Worm (Caenorhabditis elegans) whole organism, late embryonic: ENCODE data around the gene F46C5.1.
A peak's percentile ranks its signal among the peaks of the same experiment; 100 is the strongest.

ENCODE experiments used
- C08G9.2 ChIP-seq: sonication (generic microtip); optimal IDR thresholded peaks from 2 replicates; lab custom pipeline; 2016; ENCODE audit warnings: mild to moderate bottlenecking, missing genetic modification characterization, moderate library complexity, missing compliant biosample characterization
- F13H6.1 ChIP-seq: sonication (generic microtip); optimal IDR thresholded peaks from 2 replicates; lab custom pipeline; 2016; ENCODE audit warnings: missing genetic modification characterization, missing compliant biosample characterization
- K09A11.1 ChIP-seq: sonication (generic microtip); optimal IDR thresholded peaks from 2 replicates; lab custom pipeline; 2017; ENCODE audit warnings: antibody characterized with exemption, mild to moderate bottlenecking, missing genetic modification characterization, missing compliant biosample characterization; ENCODE audit not compliant: insufficient read depth
- T23F11.4 ChIP-seq: fragments of 200-800 bp; sonication (Bioruptor generic); optimal IDR thresholded peaks from 2 replicates; lab custom pipeline; 2018; ENCODE audit warnings: mild to moderate bottlenecking, missing genetic modification characterization, missing compliant biosample characterization
- ama-1 ChIP-seq: fragments of 150-350 bp; optimal IDR thresholded peaks from 2 replicates; lab custom pipeline; 2014
- ceh-19 ChIP-seq: fragments of 200-800 bp; sonication (Bioruptor generic); optimal IDR thresholded peaks from 2 replicates; lab custom pipeline; 2018; ENCODE audit warnings: mild to moderate bottlenecking, missing genetic modification characterization, missing compliant biosample characterization
- ceh-2 ChIP-seq: sonication (generic microtip); optimal IDR thresholded peaks from 2 replicates; lab custom pipeline; 2016; ENCODE audit warnings: missing genotype, missing genetic modification characterization, missing compliant biosample characterization
- ceh-22 ChIP-seq: sonication (generic microtip); optimal IDR thresholded peaks from 2 replicates; lab custom pipeline; 2017; ENCODE audit warnings: missing biosample characterization, missing genetic modification characterization
- ceh-30 ChIP-seq: fragments of 150-350 bp; optimal IDR thresholded peaks from 2 replicates; lab custom pipeline; 2014; ENCODE audit warnings: missing biosample characterization, missing genetic modification characterization
- ceh-31 ChIP-seq: sonication (generic microtip); optimal IDR thresholded peaks from 2 replicates; lab custom pipeline; 2016; ENCODE audit warnings: missing genetic modification characterization, missing compliant biosample characterization
- ceh-45 ChIP-seq: fragments of 200-800 bp; sonication (Bioruptor generic); IDR thresholded peaks from 2 replicates; pipeline ENCODE4 v1.3.6; 2022; ENCODE audit warnings: missing genetic modification reagents, missing genetic modification characterization, missing compliant biosample characterization
- ceh-48 ChIP-seq: sonication (generic microtip); optimal IDR thresholded peaks from 2 replicates; lab custom pipeline; 2016; ENCODE audit warnings: missing genetic modification characterization, inconsistent platforms, missing compliant biosample characterization
- ceh-9 ChIP-seq: sonication (generic microtip); optimal IDR thresholded peaks from 2 replicates; lab custom pipeline; 2016; ENCODE audit warnings: mild to moderate bottlenecking, missing genetic modification characterization, inconsistent platforms, missing compliant biosample characterization
- dve-1 ChIP-seq: sonication (generic microtip); optimal IDR thresholded peaks from 2 replicates; lab custom pipeline; 2017; ENCODE audit warnings: antibody characterized with exemption, mild to moderate bottlenecking, missing genetic modification characterization, missing compliant biosample characterization
- elt-2 ChIP-seq: sonication (generic microtip); optimal IDR thresholded peaks from 2 replicates; lab custom pipeline; 2016; ENCODE audit warnings: missing genetic modification reagents, missing genetic modification characterization, missing compliant biosample characterization
- eyg-1 ChIP-seq: sonication (generic microtip); optimal IDR thresholded peaks from 2 replicates; lab custom pipeline; 2016; ENCODE audit warnings: missing genotype, missing genetic modification characterization, missing compliant biosample characterization
- fax-1 ChIP-seq: sonication (generic microtip); optimal IDR thresholded peaks from 2 replicates; lab custom pipeline; 2016; ENCODE audit warnings: missing genotype, missing genetic modification characterization, missing compliant biosample characterization
- fkh-10 ChIP-seq: fragments of 150-350 bp; optimal IDR thresholded peaks from 2 replicates; lab custom pipeline; 2014; ENCODE audit warnings: missing biosample characterization, missing genetic modification reagents, missing genetic modification characterization
- fkh-6 ChIP-seq: sonication (generic microtip); optimal IDR thresholded peaks from 2 replicates; lab custom pipeline; 2016; ENCODE audit warnings: missing genetic modification characterization, missing compliant biosample characterization
- hlh-13 ChIP-seq: fragments of 200-800 bp; sonication (Bioruptor generic); optimal IDR thresholded peaks from 2 replicates; lab custom pipeline; 2018; ENCODE audit warnings: mild to moderate bottlenecking, missing genetic modification characterization, missing compliant biosample characterization
- hlh-30 ChIP-seq: sonication (generic microtip); optimal IDR thresholded peaks from 2 replicates; lab custom pipeline; 2017; ENCODE audit warnings: antibody characterized with exemption, missing genetic modification characterization, missing compliant biosample characterization; ENCODE audit not compliant: insufficient read depth
- hlh-6 ChIP-seq: sonication (generic microtip); optimal IDR thresholded peaks from 2 replicates; lab custom pipeline; 2016; ENCODE audit warnings: missing genotype, missing genetic modification characterization, missing compliant biosample characterization
- lim-6 ChIP-seq: sonication (generic microtip); optimal IDR thresholded peaks from 2 replicates; lab custom pipeline; 2016; ENCODE audit warnings: missing genetic modification characterization, missing compliant biosample characterization
- lin-11 ChIP-seq: fragments of 200-800 bp; sonication (Bioruptor generic); optimal IDR thresholded peaks from 2 replicates; lab custom pipeline; 2018; ENCODE audit warnings: mild to moderate bottlenecking, missing genetic modification characterization, missing compliant biosample characterization
- mec-3 ChIP-seq: sonication (generic microtip); optimal IDR thresholded peaks from 2 replicates; lab custom pipeline; 2016; ENCODE audit warnings: borderline replicate concordance, missing genetic modification characterization, missing compliant biosample characterization
- nfya-1 ChIP-seq: sonication (generic microtip); optimal IDR thresholded peaks from 2 replicates; lab custom pipeline; 2017; ENCODE audit warnings: missing genetic modification characterization, mild to moderate bottlenecking, missing compliant biosample characterization, antibody characterized with exemption, moderate library complexity
- odd-2 ChIP-seq: sonication (generic microtip); optimal IDR thresholded peaks from 2 replicates; lab custom pipeline; 2017; ENCODE audit warnings: antibody characterized with exemption, mild to moderate bottlenecking, missing genetic modification characterization, missing compliant biosample characterization
- pat-9 ChIP-seq: fragments of 200-800 bp; sonication (Bioruptor generic); optimal IDR thresholded peaks from 2 replicates; lab custom pipeline; 2018; ENCODE audit warnings: mild to moderate bottlenecking, missing genetic modification characterization, moderate library complexity, missing compliant biosample characterization
- pha-2 ChIP-seq: sonication (generic microtip); optimal IDR thresholded peaks from 2 replicates; lab custom pipeline; 2017; ENCODE audit warnings: mild to moderate bottlenecking, missing genetic modification characterization, missing compliant biosample characterization
- rnt-1 ChIP-seq: sonication (generic microtip); optimal IDR thresholded peaks from 2 replicates; lab custom pipeline; 2016; ENCODE audit warnings: missing genetic modification characterization, missing compliant biosample characterization
- ttx-3 ChIP-seq: sonication (generic microtip); optimal IDR thresholded peaks from 2 replicates; lab custom pipeline; 2016; ENCODE audit warnings: missing genetic modification reagents, missing genetic modification characterization, missing compliant biosample characterization
- unc-55 ChIP-seq: sonication (generic microtip); optimal IDR thresholded peaks from 2 replicates; lab custom pipeline; 2017; ENCODE audit warnings: missing biosample characterization, missing genetic modification reagents, missing genetic modification characterization
- unc-86 ChIP-seq: sonication (generic microtip); optimal IDR thresholded peaks from 2 replicates; lab custom pipeline; 2016; ENCODE audit warnings: missing genetic modification characterization, missing compliant biosample characterization
- zip-5 ChIP-seq: sonication (generic microtip); optimal IDR thresholded peaks from 2 replicates; lab custom pipeline; 2016; ENCODE audit warnings: missing genetic modification characterization, missing compliant biosample characterization

The F46C5.1 gene

DNA sequence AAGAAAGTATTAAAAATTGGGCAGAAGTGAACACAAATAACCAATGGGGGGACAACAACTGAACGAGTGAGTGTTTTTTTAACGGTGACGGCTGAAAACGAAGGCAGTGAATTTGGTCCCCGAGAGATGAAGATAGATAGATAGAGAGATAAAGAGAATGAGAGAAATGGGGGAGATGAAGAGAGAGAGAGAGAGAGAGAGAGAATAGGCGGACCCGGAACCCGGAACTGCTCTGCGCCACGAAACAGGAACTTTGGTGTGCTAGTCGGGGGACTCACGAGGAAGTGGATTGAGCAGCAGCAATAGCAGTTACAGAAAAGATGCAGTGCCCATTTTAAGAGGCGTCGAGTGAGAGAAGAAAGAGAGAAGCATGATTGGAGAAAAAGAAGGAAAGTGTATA, 24.6 kb downstream of the F46C5.1 start (continued):
- TF ChIP-seq dve-1 (tag; lab: Kevin White, UChicago) (no peak), ceh-9 (tag; lab: Kevin White, UChicago) (no peak)
- TF ChIP-seq, all 69 proteins: peak for 8

DNA sequence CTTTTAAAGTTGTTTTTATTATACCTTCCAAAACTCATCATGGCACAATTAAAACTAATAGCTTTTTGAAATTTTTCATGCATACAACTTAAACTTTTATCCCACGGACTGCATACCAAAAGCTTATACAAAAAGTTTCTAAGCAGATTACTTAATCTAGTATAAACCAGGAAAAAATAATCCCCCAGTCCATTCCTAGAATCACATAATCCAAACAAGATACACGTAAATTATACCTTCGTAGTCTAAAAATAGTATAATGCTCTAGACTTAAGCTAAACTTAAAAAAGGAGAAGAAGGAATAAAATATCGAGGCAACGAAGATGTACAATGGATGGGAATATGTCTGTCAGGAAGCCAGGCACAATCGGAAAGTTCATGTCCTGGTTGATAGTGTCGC, 25.8 kb downstream of the F46C5.1 start:
- TF ChIP-seq ttx-3 (no peak), ceh-22 (no peak), ceh-2 (tag; lab: Kevin White, UChicago) (no peak), pha-2 (tag; lab: Kevin White, UChicago) (no peak), ceh-48 (tag; lab: Kevin White, UChicago) (no peak), fkh-10 (GFP tag; lab: Kevin White, UChicago) (no peak), unc-55 (GFP tag; lab: Kevin White, UChicago) (no peak)

DNA sequence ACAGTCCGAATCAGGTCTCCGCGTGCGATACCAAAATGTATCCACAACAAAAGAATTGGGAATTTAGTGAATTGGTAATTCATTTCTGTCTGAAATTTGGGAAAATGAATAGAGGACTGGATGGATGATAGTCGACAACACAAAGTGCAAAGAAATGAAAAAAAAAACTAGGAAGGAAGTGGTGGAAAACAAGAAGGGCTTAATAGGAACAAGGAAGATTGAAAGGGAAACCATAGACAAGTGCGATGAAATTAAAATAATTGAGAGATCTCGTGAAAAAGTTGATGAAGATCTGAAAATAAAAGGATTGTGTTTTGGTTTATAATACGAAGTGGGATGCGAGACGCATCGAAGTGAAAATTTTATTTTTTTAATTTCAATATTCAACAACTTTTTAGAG, 26.9 kb downstream of the F46C5.1 start, which contains the start of gene F07H5.7:
Gene F07H5.7 (minus strand): TSS at position 101 of the 400 bp plus-strand sequence.
- TF ChIP-seq rnt-1 (tag; lab: Kevin White, UChicago), result no peak
- no peak for TF ChIP-seq ceh-19 (GFP tag; lab: Kevin White, UChicago)
- TF ChIP-seq hlh-13 (GFP tag; lab: Kevin White, UChicago), result no peak
- no peak for TF ChIP-seq dve-1 (tag; lab: Kevin White, UChicago)
- no peak for TF ChIP-seq hlh-30
- TF ChIP-seq mec-3 (tag; lab: Kevin White, UChicago), result no peak
- TF ChIP-seq, all 69 proteins: peak for 0

DNA sequence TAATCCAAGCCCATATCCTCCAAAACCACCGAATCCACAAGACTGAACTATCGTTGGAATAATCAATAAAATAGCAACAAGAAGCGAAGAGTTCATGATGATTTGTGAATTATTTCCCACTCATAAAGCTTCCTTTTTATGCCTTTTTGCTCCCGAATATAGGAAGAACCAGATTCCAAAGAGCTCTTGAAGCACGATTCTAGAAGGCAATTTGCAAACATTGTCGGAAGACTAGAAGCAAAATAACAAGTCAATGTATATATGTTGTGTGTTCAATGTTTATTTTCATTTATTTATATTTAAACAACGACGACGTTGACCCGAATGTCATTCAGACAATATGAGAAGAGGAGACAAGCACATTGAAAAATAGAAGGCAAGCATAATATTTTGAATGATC, 28.4 kb downstream of the F46C5.1 start, which contains the start of gene idpa-2:
Gene idpa-2 (minus strand): TSS at position 101 of the 400 bp plus-strand sequence.
- TF ChIP-seq ceh-48 (tag; lab: Kevin White, UChicago) (no peak), hlh-6 (no peak), fkh-6 (tag; lab: Kevin White, UChicago) (no peak), ceh-45 (GFP tag; lab: Robert Waterston, UW) (no peak), odd-2 (tag; lab: Kevin White, UChicago) (no peak), nfya-1 (tag; lab: Kevin White, UChicago) (no peak), ttx-3 (no peak), ceh-30 (tag; lab: Kevin White, UChicago) (no peak), eyg-1 (tag; lab: Kevin White, UChicago) (no peak), ceh-19 (GFP tag; lab: Kevin White, UChicago) (no peak), T23F11.4 (no peak), elt-2 (tag; lab: Kevin White, UChicago) (no peak), K09A11.1 (tag; lab: Kevin White, UChicago) (no peak), C08G9.2 (tag; lab: Kevin White, UChicago) (no peak), pat-9 (tag; lab: Kevin White, UChicago) (no peak), ceh-22 (no peak), zip-5 (tag; lab: Kevin White, UChicago) (no peak), lim-6 (tag; lab: Kevin White, UChicago) (no peak), ceh-31 (tag; lab: Kevin White, UChicago) (no peak), unc-86 (tag; lab: Kevin White, UChicago) (no peak)

DNA sequence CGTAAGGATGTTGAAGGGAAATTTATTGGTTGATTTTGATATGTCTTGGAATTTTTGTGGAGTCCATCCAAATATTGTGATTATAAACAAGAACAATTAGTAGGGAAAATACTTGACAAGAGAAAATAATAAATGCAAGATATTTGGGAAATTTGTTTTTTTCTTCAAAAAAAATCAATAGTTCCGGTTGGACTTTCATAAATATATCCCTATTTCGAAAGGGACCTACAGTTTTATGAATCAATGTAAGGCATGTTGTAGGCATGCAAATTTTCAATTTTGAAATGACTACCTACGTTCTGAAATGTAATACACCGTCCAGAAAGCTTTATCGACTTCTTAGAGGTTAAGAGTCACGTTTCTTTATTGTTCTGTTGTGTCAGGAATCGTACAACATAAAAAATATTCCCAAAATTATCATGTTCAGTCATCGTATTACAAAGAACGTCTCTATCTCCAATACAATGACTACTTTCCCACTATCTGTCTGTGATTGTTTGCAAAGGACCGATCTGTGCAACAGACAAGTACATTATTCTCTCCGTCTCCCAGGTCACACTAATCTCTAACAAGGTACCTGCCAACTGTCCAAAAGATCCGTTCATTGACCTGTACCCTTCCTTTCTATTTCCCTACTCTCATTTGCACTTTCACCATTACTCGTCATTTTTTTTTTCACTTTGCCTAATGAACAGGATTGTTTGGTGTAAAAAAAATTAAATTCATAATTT, 31.0 kb downstream of the F46C5.1 start, which contains the start of gene F07H5.13:
Gene F07H5.13 (plus strand): TSS at position 730 of the 731 bp plus-strand sequence.
- TF ChIP-seq ama-1, result peak; percentile 75
- peak; percentile 31 for TF ChIP-seq elt-2 (tag; lab: Kevin White, UChicago)
- 0 out of 2 replicates have a peak, but pooled peaks have one; percentile 12 for TF ChIP-seq ceh-45 (GFP tag; lab: Robert Waterston, UW)
- no peak for TF ChIP-seq lin-11 (tag; lab: Kevin White, UChicago)
- no peak for TF ChIP-seq ceh-31 (tag; lab: Kevin White, UChicago)
- TF ChIP-seq F13H6.1, result no peak
- TF ChIP-seq fax-1 (tag; lab: Kevin White, UChicago), result no peak
- no peak for TF ChIP-seq dve-1 (tag; lab: Kevin White, UChicago)
